Worm (Caenorhabditis elegans): Measurements from ENCODE around the gene pals-38.

pals-38 gene

ce11 chrV:12415656-12416055 is 31.1 kb downstream of the pals-38 start, which contains the start of gene cdr-2:
Gene cdr-2 (minus strand): TSS chrV:12415709.
- TF ChIP-seq pqm-1 (tag; optimal IDR thresholded peaks at IDR 0.05) = peak; percentile 79
- TF ChIP-seq hmg-11 (tag; optimal IDR thresholded peaks at IDR 0.05) = no peak
- no peak for TF ChIP-seq nhr-76 (tag; optimal IDR thresholded peaks at IDR 0.05)
- no peak for TF ChIP-seq nhr-237 (tag; optimal IDR thresholded peaks at IDR 0.05)
- TF ChIP-seq elt-2 (tag; optimal IDR thresholded peaks at IDR 0.05) = peak; percentile 78
- no peak for TF ChIP-seq unc-62 (GFP tag; optimal IDR thresholded peaks at IDR 0.05)
- TF ChIP-seq snpc-4 (tag; optimal IDR thresholded peaks at IDR 0.05) = no peak
- TF ChIP-seq ZK546.5 (tag; optimal IDR thresholded peaks at IDR 0.05) = no peak
- no peak for TF ChIP-seq ztf-4 (tag; optimal IDR thresholded peaks at IDR 0.05)
- no peak for TF ChIP-seq zag-1 (tag; optimal IDR thresholded peaks at IDR 0.05)
- no peak for TF ChIP-seq fos-1 (tag; optimal IDR thresholded peaks at IDR 0.05)
- no peak for TF ChIP-seq elt-3 (tag; optimal IDR thresholded peaks at IDR 0.05)
- TF ChIP-seq ceh-16 (tag; optimal IDR thresholded peaks at IDR 0.05) = no peak
- TF ChIP-seq fkh-10 (GFP tag; optimal IDR thresholded peaks at IDR 0.05) = no peak
- no peak for TF ChIP-seq lin-15B (tag; optimal IDR thresholded peaks at IDR 0.05)
- no peak for TF ChIP-seq daf-12 (tag; optimal IDR thresholded peaks at IDR 0.05)
- no peak for TF ChIP-seq nhr-77 (tag; optimal IDR thresholded peaks at IDR 0.05)

- no peak for TF ChIP-seq fkh-10 (GFP tag; optimal IDR thresholded peaks at IDR 0.05)
- peak; percentile 62 for TF ChIP-seq elt-2 (tag; optimal IDR thresholded peaks at IDR 0.05)
- TF ChIP-seq daf-12 (tag; optimal IDR thresholded peaks at IDR 0.05) = no peak
- no peak for TF ChIP-seq egl-5 (tag; optimal IDR thresholded peaks at IDR 0.05)
- no peak for TF ChIP-seq unc-39 (tag; optimal IDR thresholded peaks at IDR 0.05)
- TF ChIP-seq lin-15B (tag; optimal IDR thresholded peaks at IDR 0.05) = no peak
- no peak for TF ChIP-seq ceh-9 (tag; optimal IDR thresholded peaks at IDR 0.05)
- no peak for TF ChIP-seq egl-27 (tag; optimal IDR thresholded peaks at IDR 0.05)
- TF ChIP-seq ama-1 (optimal IDR thresholded peaks at IDR 0.05) = no peak
- TF ChIP-seq nhr-76 (tag; optimal IDR thresholded peaks at IDR 0.05) = no peak
- TF ChIP-seq pqm-1 (tag; optimal IDR thresholded peaks at IDR 0.05) = peak; percentile 55
- no peak for TF ChIP-seq ceh-16 (tag; optimal IDR thresholded peaks at IDR 0.05)
- peak; percentile 51 for TF ChIP-seq skn-1 (tag; optimal IDR thresholded peaks at IDR 0.05)
- peak; percentile 15 for TF ChIP-seq pha-4 (tag; optimal IDR thresholded peaks at IDR 0.05)
- TF ChIP-seq elt-1 (tag; optimal IDR thresholded peaks at IDR 0.05) = no peak
- no peak for TF ChIP-seq hmg-11 (tag; optimal IDR thresholded peaks at IDR 0.05)
- no peak for TF ChIP-seq aly-2 (tag; optimal IDR thresholded peaks at IDR 0.05)
- no peak for TF ChIP-seq eor-1 (tag; optimal IDR thresholded peaks at IDR 0.05)
- no peak for TF ChIP-seq lin-39 (tag; optimal IDR thresholded peaks at IDR 0.05)
- TF ChIP-seq tbx-2 (tag; optimal IDR thresholded peaks at IDR 0.05) = no peak
- no peak for TF ChIP-seq nfya-1 (tag; optimal IDR thresholded peaks at IDR 0.05; ENCODE audit: insufficient read depth)
- no peak for TF ChIP-seq nhr-237 (tag; optimal IDR thresholded peaks at IDR 0.05)
- no peak for TF ChIP-seq fkh-2 (tag; optimal IDR thresholded peaks at IDR 0.05)
- TF ChIP-seq elt-3 (tag; optimal IDR thresholded peaks at IDR 0.05) = no peak
- TF ChIP-seq unc-62 (GFP tag; optimal IDR thresholded peaks at IDR 0.05) = no peak
- TF ChIP-seq ceh-28 (tag; optimal IDR thresholded peaks at IDR 0.05) = no peak
- no peak for TF ChIP-seq nhr-11 (tag; optimal IDR thresholded peaks at IDR 0.05)
- no peak for TF ChIP-seq nhr-77 (tag; optimal IDR thresholded peaks at IDR 0.05)
- no peak for TF ChIP-seq nhr-25 (tag; optimal IDR thresholded peaks at IDR 0.05)
Measured at ce11 chrV:12414362-12414761, 32.4 kb downstream of the pals-38 start.

- TF ChIP-seq elt-3 (tag; optimal IDR thresholded peaks at IDR 0.05) = no peak
- no peak for TF ChIP-seq egl-5 (tag; optimal IDR thresholded peaks at IDR 0.05)
- no peak for TF ChIP-seq nhr-11 (tag; optimal IDR thresholded peaks at IDR 0.05)
- TF ChIP-seq eor-1 (tag; optimal IDR thresholded peaks at IDR 0.05) = no peak
- no peak for TF ChIP-seq nhr-77 (tag; optimal IDR thresholded peaks at IDR 0.05)
- peak; percentile 9 for TF ChIP-seq nhr-23 (tag; optimal IDR thresholded peaks at IDR 0.05)
- TF ChIP-seq daf-12 (tag; optimal IDR thresholded peaks at IDR 0.05) = no peak
- no peak for TF ChIP-seq mml-1 (tag; optimal IDR thresholded peaks at IDR 0.05)
- no peak for TF ChIP-seq unc-39 (tag; optimal IDR thresholded peaks at IDR 0.05)
- peak; percentile 46 for TF ChIP-seq elt-2 (tag; optimal IDR thresholded peaks at IDR 0.05)
- no peak for TF ChIP-seq skn-1 (tag; optimal IDR thresholded peaks at IDR 0.05)
- TF ChIP-seq ztf-11 (tag; optimal IDR thresholded peaks at IDR 0.05) = no peak
- no peak for TF ChIP-seq ceh-9 (tag; optimal IDR thresholded peaks at IDR 0.05)
- no peak for TF ChIP-seq ceh-82 (tag; optimal IDR thresholded peaks at IDR 0.05)
- TF ChIP-seq nhr-25 (tag; optimal IDR thresholded peaks at IDR 0.05) = no peak
- TF ChIP-seq ztf-4 (tag; optimal IDR thresholded peaks at IDR 0.05) = no peak
- TF ChIP-seq pha-4 (tag; optimal IDR thresholded peaks at IDR 0.05) = peak; percentile 61
- TF ChIP-seq lin-39 (tag; optimal IDR thresholded peaks at IDR 0.05) = no peak
- TF ChIP-seq fkh-2 (tag; optimal IDR thresholded peaks at IDR 0.05) = no peak
- TF ChIP-seq ceh-16 (tag; optimal IDR thresholded peaks at IDR 0.05) = no peak
- TF ChIP-seq unc-62 (GFP tag; optimal IDR thresholded peaks at IDR 0.05) = no peak
- TF ChIP-seq lsy-12 (tag; optimal IDR thresholded peaks at IDR 0.05) = no peak
- no peak for TF ChIP-seq nhr-12 (tag; optimal IDR thresholded peaks at IDR 0.05)
- no peak for TF ChIP-seq snpc-4 (tag; optimal IDR thresholded peaks at IDR 0.05)
- no peak for TF ChIP-seq R02D3.7 (tag; optimal IDR thresholded peaks at IDR 0.05)
- TF ChIP-seq ceh-28 (tag; optimal IDR thresholded peaks at IDR 0.05) = peak; percentile 28
- no peak for TF ChIP-seq nhr-76 (tag; optimal IDR thresholded peaks at IDR 0.05)
- no peak for TF ChIP-seq fos-1 (tag; optimal IDR thresholded peaks at IDR 0.05)
- no peak for TF ChIP-seq zag-1 (tag; optimal IDR thresholded peaks at IDR 0.05)
- no peak for TF ChIP-seq mdl-1 (tag; optimal IDR thresholded peaks at IDR 0.05)
- no peak for TF ChIP-seq sea-2 (GFP tag; optimal IDR thresholded peaks at IDR 0.05)
- no peak for TF ChIP-seq nhr-237 (tag; optimal IDR thresholded peaks at IDR 0.05)
- TF ChIP-seq hmg-11 (tag; optimal IDR thresholded peaks at IDR 0.05) = no peak
- TF ChIP-seq tbx-2 (tag; optimal IDR thresholded peaks at IDR 0.05) = no peak
- no peak for TF ChIP-seq nfya-1 (tag; optimal IDR thresholded peaks at IDR 0.05; ENCODE audit: insufficient read depth)
- no peak for TF ChIP-seq nhr-43 (tag; optimal IDR thresholded peaks at IDR 0.05; ENCODE audit: poor library complexity, severe bottlenecking)
- TF ChIP-seq pqm-1 (tag; optimal IDR thresholded peaks at IDR 0.05) = peak; percentile 63
Measured at ce11 chrV:12413651-12414114, 33.1 kb downstream of the pals-38 start, which contains the start of gene cdr-6. Gene cdr-6 (minus strand): TSS chrV:12413701.

Measured in whole organism, L3 larva.